Fruit fly (Drosophila melanogaster) whole organism: ENCODE data around the gene CG7276.

Source experiments
- psq ChIP-seq: fragments of >200 bp; optimal IDR thresholded peaks from 2 replicates; lab custom pipeline; 2017
- usp ChIP-seq: fragments of >200 bp; optimal IDR thresholded peaks from 2 replicates; lab custom pipeline; 2017; ENCODE audit warnings: missing biosample characterization, missing genetic modification characterization, mixed read lengths

- TF ChIP-seq psq (lab: Kevin White, UChicago): no peak
- TF ChIP-seq usp (GFP tag; lab: Kevin White, UChicago): no peak
These were observed 16.4 kb downstream of the CG7276 start for dm6 chr3L:15514405-15514804.
